Worm (Caenorhabditis elegans): ENCODE measurements around the gene dph-1.

DNA sequence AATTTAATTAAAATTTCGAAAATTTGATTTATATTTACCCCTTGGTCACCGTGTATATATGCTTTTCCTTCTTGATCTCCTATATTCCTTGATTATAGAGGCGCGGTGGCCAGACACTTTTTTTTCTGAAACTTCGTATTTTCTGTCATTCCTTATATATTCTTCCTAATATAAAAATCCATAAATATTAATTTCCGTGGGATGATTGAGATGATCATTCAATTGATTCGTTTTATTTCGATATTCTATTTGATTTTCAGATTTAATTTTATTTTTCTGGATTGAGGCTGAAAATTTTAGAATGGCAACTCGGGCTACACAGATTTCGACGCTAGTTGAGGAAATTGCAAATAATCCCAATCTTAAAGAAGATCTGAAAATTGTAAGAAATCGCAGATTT lies at the start of gene dph-1:
- TF ChIP-seq ztf-16 (tag; optimal IDR thresholded peaks at IDR 0.05), result no peak
- no peak for TF ChIP-seq unc-42 (tag; optimal IDR thresholded peaks at IDR 0.05)
- TF ChIP-seq ceh-34 (tag; optimal IDR thresholded peaks at IDR 0.05), result no peak
- no peak for TF ChIP-seq elt-2 (tag; optimal IDR thresholded peaks at IDR 0.05)
- no peak for TF ChIP-seq ama-1 (optimal IDR thresholded peaks at IDR 0.05)
